Worm (Caenorhabditis elegans): ENCODE results near the gene T22C8.1.

The T22C8.1 gene

DNA sequence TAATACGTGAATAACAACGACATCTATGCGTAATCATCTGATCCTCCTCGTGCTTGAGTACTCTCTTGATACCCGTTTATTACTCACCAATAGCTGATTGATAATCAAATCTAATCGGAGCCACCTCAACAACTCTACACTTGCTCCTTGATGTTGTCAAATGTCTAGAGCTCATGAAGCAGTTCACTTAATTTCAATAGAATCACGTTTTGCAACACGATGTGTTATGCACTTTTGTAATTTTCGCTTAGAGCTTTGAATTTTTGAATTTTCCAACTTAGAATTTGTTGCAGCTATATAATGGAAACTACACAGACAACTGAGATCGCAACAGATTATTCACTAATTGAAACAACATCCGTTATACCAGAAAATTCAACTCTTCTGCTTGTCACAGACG is at the start of gene T22C8.1:
T22C8.1 (plus strand) TSS at position 301 of the 400 bp plus-strand sequence.
- no peak for TF ChIP-seq nhr-12 (tag; optimal IDR thresholded peaks at IDR 0.05)
- TF ChIP-seq rnt-1 (tag; optimal IDR thresholded peaks at IDR 0.05) = no peak
- TF ChIP-seq tlp-1 (tag; optimal IDR thresholded peaks at IDR 0.05) = no peak

- no peak for TF ChIP-seq ceh-8 (GFP tag; optimal IDR thresholded peaks at IDR 0.05)
- TF ChIP-seq unc-30 (tag; optimal IDR thresholded peaks at IDR 0.05) = no peak
- no peak for TF ChIP-seq dsc-1 (tag; optimal IDR thresholded peaks at IDR 0.05)
- TF ChIP-seq fos-1 (tag; optimal IDR thresholded peaks at IDR 0.05) = no peak
- no peak for TF ChIP-seq unc-98 (GFP tag; IDR thresholded peaks at IDR 0.05)
- TF ChIP-seq fkh-8 (tag; optimal IDR thresholded peaks at IDR 0.05) = no peak
- TF ChIP-seq C16A3.4 (tag; optimal IDR thresholded peaks at IDR 0.05) = no peak
- TF ChIP-seq efl-1 (optimal IDR thresholded peaks at IDR 0.05) = peak in 1 of 2 experiments; percentile 82
- peak; percentile 86 to 98 for TF ChIP-seq efl-1 (GFP tag; optimal IDR thresholded peaks at IDR 0.05 in 1 of 2)
- no peak for TF ChIP-seq nhr-20 (tag; optimal IDR thresholded peaks at IDR 0.05)
- no peak for TF ChIP-seq ceh-90 (tag; optimal IDR thresholded peaks at IDR 0.05)
- TF ChIP-seq rnt-1 (tag; optimal IDR thresholded peaks at IDR 0.05) = no peak
- TF ChIP-seq snu-23 (GFP tag; optimal IDR thresholded peaks at IDR 0.05) = peak; percentile 18
- TF ChIP-seq egl-13 (tag; optimal IDR thresholded peaks at IDR 0.05) = no peak
- no peak for TF ChIP-seq ztf-4 (tag; optimal IDR thresholded peaks at IDR 0.05)
- peak; percentile 65 to 86 (median 79) for TF ChIP-seq dpl-1 (GFP tag; optimal IDR thresholded peaks at IDR 0.05)
- no peak for TF ChIP-seq aha-1 (tag; optimal IDR thresholded peaks at IDR 0.05)
- no peak for TF ChIP-seq nhr-76 (tag; optimal IDR thresholded peaks at IDR 0.05)
- TF ChIP-seq pag-3 (tag; optimal IDR thresholded peaks at IDR 0.05; ENCODE audit: borderline replicate concordance, insufficient read depth) = no peak
- no peak for TF ChIP-seq ceh-63 (GFP tag; optimal IDR thresholded peaks at IDR 0.05)
- no peak for TF ChIP-seq nhr-77 (tag; optimal IDR thresholded peaks at IDR 0.05)
- no peak for TF ChIP-seq ceh-82 (tag; optimal IDR thresholded peaks at IDR 0.05)
- no peak for TF ChIP-seq snpc-4 (tag; optimal IDR thresholded peaks at IDR 0.05)
- no peak for TF ChIP-seq sox-4 (tag; optimal IDR thresholded peaks at IDR 0.05)
- TF ChIP-seq nhr-19 (GFP tag; conservative IDR thresholded peaks at IDR 0.05) = no peak
- TF ChIP-seq mab-9 (GFP tag; IDR thresholded peaks at IDR 0.05) = no peak
- peak; percentile 34 for TF ChIP-seq blmp-1 (tag; optimal IDR thresholded peaks at IDR 0.05)
- TF ChIP-seq nhr-47 (tag; optimal IDR thresholded peaks at IDR 0.05) = no peak
- TF ChIP-seq sup-37 (GFP tag; optimal IDR thresholded peaks at IDR 0.05) = no peak
- TF ChIP-seq fkh-4 (tag; optimal IDR thresholded peaks at IDR 0.05; ENCODE audit: borderline replicate concordance) = no peak
- no peak for TF ChIP-seq C04F5.9 (tag; optimal IDR thresholded peaks at IDR 0.05)
- TF ChIP-seq fkh-10 (GFP tag; optimal IDR thresholded peaks at IDR 0.05) = no peak
- TF ChIP-seq ama-1 (optimal IDR thresholded peaks at IDR 0.05) = peak; percentile 23
- no peak for TF ChIP-seq elt-3 (tag; optimal IDR thresholded peaks at IDR 0.05)
- TF ChIP-seq nhr-90 (tag; optimal IDR thresholded peaks at IDR 0.05; ENCODE audit: poor library complexity) = peak; percentile 7
- TF ChIP-seq lin-13 (GFP tag; optimal IDR thresholded peaks at IDR 0.05) = peak; percentile 27
- peak; percentile 30 for TF ChIP-seq elt-2 (tag; optimal IDR thresholded peaks at IDR 0.05)
- TF ChIP-seq nhr-12 (tag; optimal IDR thresholded peaks at IDR 0.05) = no peak
- no peak for TF ChIP-seq grh-1 (GFP tag; IDR thresholded peaks at IDR 0.05)
- TF ChIP-seq ztf-11 (tag; optimal IDR thresholded peaks at IDR 0.05) = no peak
- peak; percentile 67 to 94 for TF ChIP-seq lin-35 (GFP tag; optimal IDR thresholded peaks at IDR 0.05)
- TF ChIP-seq irx-1 (tag; optimal IDR thresholded peaks at IDR 0.05) = no peak
- TF ChIP-seq nhr-84 (tag; optimal IDR thresholded peaks at IDR 0.05) = no peak
- no peak for TF ChIP-seq hlh-4 (tag; optimal IDR thresholded peaks at IDR 0.05)
- no peak for TF ChIP-seq lin-15B (tag; optimal IDR thresholded peaks at IDR 0.05)
- TF ChIP-seq mdl-1 (tag; optimal IDR thresholded peaks at IDR 0.05) = no peak
- no peak for TF ChIP-seq zip-4 (GFP tag; optimal IDR thresholded peaks at IDR 0.05)
- TF ChIP-seq nhr-71 (tag; optimal IDR thresholded peaks at IDR 0.05) = peak; percentile 29
- TF ChIP-seq skn-1 (tag; optimal IDR thresholded peaks at IDR 0.05) = peak; percentile 30
- peak; percentile 78 for TF ChIP-seq xbp-1 (tag; optimal IDR thresholded peaks at IDR 0.05)
- peak; percentile 26 for TF ChIP-seq F16B12.6 (tag; optimal IDR thresholded peaks at IDR 0.05)
Measured at ce11 chrII:8566039-8566438, 46.5 kb upstream of the T22C8.1 start, which contains the start of gene stc-1. Gene stc-1 (minus strand): TSS chrII:8566139.
